Fruit fly (Drosophila melanogaster): ENCODE results near the gene Atg17.

dm6 chr3R:5686049-5686757 is 16.7 kb downstream of the Atg17 start:
- no peak for TF ChIP-seq psq (optimal IDR thresholded peaks at IDR 0.05)
- no peak for TF ChIP-seq pan (optimal IDR thresholded peaks at IDR 0.05)
- TF ChIP-seq usp (GFP tag; optimal IDR thresholded peaks at IDR 0.05), result no peak

Data from whole organism.